Fruit fly (Drosophila melanogaster) whole organism, embryonic: Measurements from ENCODE around the gene Tyler.

Experiments
- Antp ChIP-seq: fragments of 200-800 bp; sonication (Bioruptor generic); optimal IDR thresholded peaks from 3 replicates; lab custom pipeline; 2016; ENCODE audit warnings: missing biosample characterization, missing genetic modification characterization
- Atf-2 ChIP-seq: fragments of 200-800 bp; sonication (Bioruptor generic); optimal IDR thresholded peaks from 2 replicates; lab custom pipeline; 2016; ENCODE audit warnings: missing biosample characterization, missing genetic modification characterization
- Awh ChIP-seq: fragments of 200-800 bp; sonication (Bioruptor generic); IDR thresholded peaks from 2 replicates; pipeline ENCODE4, ENCODE4 v1.3.6; 2022; ENCODE audit warnings: missing biosample characterization, missing genetic modification characterization
- BEAF-32 ChIP-seq: fragments of 200-800 bp; sonication (Bioruptor generic); optimal IDR thresholded peaks from 3 replicates; lab custom pipeline; 2017; ENCODE audit warnings: missing biosample characterization, missing genetic modification characterization, mild to moderate bottlenecking, moderate library complexity, missing genetic modification reagents
- CG10959 ChIP-seq: fragments of 200-800 bp; sonication (Bioruptor generic); IDR thresholded peaks from 2 replicates; pipeline ENCODE4 v1.3.6; 2022; ENCODE audit warnings: missing biosample characterization, missing genetic modification characterization
- CG10979 ChIP-seq: fragments of 200-800 bp; sonication (Bioruptor generic); optimal IDR thresholded peaks from 2 replicates; lab custom pipeline; 2018; ENCODE audit warnings: missing biosample characterization, mild to moderate bottlenecking, missing genetic modification characterization, moderate library complexity
- CG11247 ChIP-seq: fragments of 200-800 bp; sonication (Bioruptor generic); IDR thresholded peaks from 2 replicates; pipeline ENCODE4 v1.3.6; 2022; ENCODE audit warnings: missing biosample characterization, missing genetic modification characterization
- CG11398 ChIP-seq: fragments of 200-800 bp; sonication (Bioruptor generic); optimal IDR thresholded peaks from 2 replicates; lab custom pipeline; 2016; ENCODE audit warnings: missing biosample characterization, missing genetic modification characterization
- CG13287 ChIP-seq: fragments of 200-800 bp; sonication (Bioruptor generic); IDR thresholded peaks from 2 replicates; pipeline ENCODE4 v1.3.6; 2022; ENCODE audit warnings: missing biosample characterization, missing genetic modification characterization; ENCODE audit not compliant: partially characterized antibody
- CG13296 ChIP-seq: fragments of 200-800 bp; sonication (Bioruptor generic); optimal IDR thresholded peaks from 3 replicates; lab custom pipeline; 2018; ENCODE audit warnings: missing biosample characterization, mild to moderate bottlenecking, missing genetic modification characterization
- CG13624 ChIP-seq: fragments of 200-800 bp; sonication (Bioruptor generic); optimal IDR thresholded peaks from 2 replicates; lab custom pipeline; 2016; ENCODE audit warnings: missing biosample characterization, missing genetic modification characterization
- CG14860 ChIP-seq: fragments of 200-800 bp; sonication (Bioruptor generic); IDR thresholded peaks from 3 replicates; pipeline ENCODE4 v1.3.6; 2022; ENCODE audit warnings: missing biosample characterization, missing genetic modification characterization; ENCODE audit not compliant: partially characterized antibody
- CG15011 ChIP-seq: fragments of 200-800 bp; sonication (Bioruptor generic); optimal IDR thresholded peaks from 3 replicates; lab custom pipeline; 2018; ENCODE audit warnings: missing biosample characterization, mild to moderate bottlenecking, missing genetic modification characterization
- CG1832 ChIP-seq: fragments of 200-800 bp; sonication (Bioruptor generic); optimal IDR thresholded peaks from 2 replicates; lab custom pipeline; 2017; ENCODE audit warnings: missing biosample characterization, mild to moderate bottlenecking, missing genetic modification characterization, inconsistent platforms
- CG18476 ChIP-seq: fragments of 200-800 bp; sonication (Bioruptor generic); optimal IDR thresholded peaks from 2 replicates; lab custom pipeline; 2016; ENCODE audit warnings: missing biosample characterization, mild to moderate bottlenecking, missing genetic modification characterization
- CG2120 ChIP-seq: fragments of 200-800 bp; sonication (Bioruptor generic); optimal IDR thresholded peaks from 3 replicates; lab custom pipeline; 2016; ENCODE audit warnings: missing biosample characterization, missing genetic modification characterization
- CG2875 ChIP-seq: fragments of 200-800 bp; sonication (Bioruptor generic); optimal IDR thresholded peaks from 2 replicates; lab custom pipeline; 2017; ENCODE audit warnings: missing biosample characterization, mild to moderate bottlenecking, missing genetic modification characterization, missing genetic modification reagents
- CG30431 ChIP-seq: fragments of 200-800 bp; sonication (Bioruptor generic); optimal IDR thresholded peaks from 2 replicates; lab custom pipeline; 2017; ENCODE audit warnings: missing biosample characterization, missing genetic modification characterization
- CG31441 ChIP-seq: fragments of 200-800 bp; sonication (Bioruptor generic); IDR thresholded peaks from 2 replicates; pipeline ENCODE4 v1.3.6; 2022; ENCODE audit warnings: missing biosample characterization, missing genetic modification characterization
- CG43689 ChIP-seq: fragments of 200-800 bp; sonication (Bioruptor generic); IDR thresholded peaks from 2 replicates; pipeline ENCODE4 v1.3.6; 2022; ENCODE audit warnings: missing biosample characterization, missing genetic modification characterization
- CG5953 ChIP-seq: fragments of 200-800 bp; sonication (Bioruptor generic); IDR thresholded peaks from 2 replicates; pipeline ENCODE4 v1.3.6; 2022; ENCODE audit warnings: missing biosample characterization, missing genetic modification characterization
- CG6272 ChIP-seq: fragments of 200-800 bp; sonication (Bioruptor generic); IDR thresholded peaks from 2 replicates; pipeline ENCODE4 v1.3.6; 2022; ENCODE audit warnings: missing biosample characterization, missing genetic modification characterization
- CG6654 ChIP-seq: fragments of 200-800 bp; sonication (Bioruptor generic); optimal IDR thresholded peaks from 2 replicates; lab custom pipeline; 2017; ENCODE audit warnings: missing biosample characterization, mild to moderate bottlenecking, missing genetic modification characterization
- CG9215 ChIP-seq: fragments of 200-800 bp; sonication (Bioruptor generic); IDR thresholded peaks from 2 replicates; pipeline ENCODE4 v1.3.6; 2022; ENCODE audit warnings: missing biosample characterization, missing genetic modification characterization
- Dfd ChIP-seq, 2 experiments: fragments of >200 bp; optimal IDR thresholded peaks; 2 replicates each; lab custom pipeline; 2017; ENCODE audit warnings: missing biosample characterization in 2 of 2, missing genetic modification characterization in 2 of 2
- Fer2 ChIP-seq: fragments of 200-800 bp; sonication (Bioruptor generic); optimal IDR thresholded peaks from 2 replicates; lab custom pipeline; 2018; ENCODE audit warnings: missing biosample characterization, mild to moderate bottlenecking, missing genetic modification characterization, moderate library complexity
- H2.0 ChIP-seq: fragments of 200-800 bp; sonication (Bioruptor generic); IDR thresholded peaks from 2 replicates; pipeline ENCODE4 v1.3.6; 2022; ENCODE audit warnings: missing biosample characterization, missing genetic modification characterization
- Hr39 ChIP-seq: fragments of >200 bp; optimal IDR thresholded peaks from 2 replicates; lab custom pipeline; 2017
- Kr ChIP-seq: fragments of 200-800 bp; sonication (Bioruptor generic); optimal IDR thresholded peaks from 2 replicates; lab custom pipeline; 2017; ENCODE audit warnings: missing biosample characterization, mild to moderate bottlenecking, missing genetic modification characterization
- Meics ChIP-seq: fragments of 200-800 bp; sonication (Bioruptor generic); optimal IDR thresholded peaks from 2 replicates; lab custom pipeline; 2017; ENCODE audit warnings: missing biosample characterization, mild to moderate bottlenecking, missing genetic modification characterization
- NFAT ChIP-seq: fragments of 200-800 bp; sonication (Bioruptor generic); IDR thresholded peaks from 2 replicates; pipeline ENCODE4 v1.3.6; 2022; ENCODE audit warnings: missing biosample characterization, missing genetic modification characterization
- az2 ChIP-seq: fragments of 200-800 bp; sonication (Bioruptor generic); optimal IDR thresholded peaks from 3 replicates; lab custom pipeline; 2016; ENCODE audit warnings: missing biosample characterization, missing genetic modification characterization
- cad ChIP-seq: fragments of >200 bp; optimal IDR thresholded peaks from 2 replicates; lab custom pipeline; 2017; ENCODE audit warnings: missing biosample characterization, missing genetic modification characterization
- cas ChIP-seq: fragments of 200-800 bp; sonication (Bioruptor generic); IDR thresholded peaks from 2 replicates; pipeline ENCODE4 v1.3.6; 2022; ENCODE audit warnings: missing biosample characterization, missing genetic modification characterization
- dimm ChIP-seq: fragments of 200-800 bp; sonication (Bioruptor generic); IDR thresholded peaks from 2 replicates; pipeline ENCODE4 v1.3.6; 2022; ENCODE audit warnings: missing biosample characterization, missing genetic modification characterization
- disco-r ChIP-seq: fragments of 200-800 bp; sonication (Bioruptor generic); optimal IDR thresholded peaks from 2 replicates; lab custom pipeline; 2016; ENCODE audit warnings: missing biosample characterization, missing genetic modification characterization
- dmrt99B ChIP-seq: fragments of 200-800 bp; sonication (Bioruptor generic); optimal IDR thresholded peaks from 2 replicates; lab custom pipeline; 2018; ENCODE audit warnings: missing biosample characterization, mild to moderate bottlenecking, missing genetic modification characterization, moderate library complexity
- hb ChIP-seq: fragments of 200-800 bp; sonication (Bioruptor generic); IDR thresholded peaks from 3 replicates; pipeline ENCODE4 v1.3.6; 2022; ENCODE audit warnings: missing biosample characterization, missing genetic modification characterization; ENCODE audit not compliant: partially characterized antibody
- hkb ChIP-seq, 2 experiments: fragments of 200-800 bp in 1 of 2; fragments of >200 bp in 1 of 2; sonication (Bioruptor generic) in 1 of 2; IDR thresholded peaks in 1 of 2; optimal IDR thresholded peaks in 1 of 2; 2 replicates each; pipeline versions ENCODE4 v1.3.6 to Lab custom; 2017 to 2022; ENCODE audit warnings: missing biosample characterization in 1 of 2, missing genetic modification characterization in 1 of 2
- lmd ChIP-seq: fragments of 200-800 bp; sonication (Bioruptor generic); IDR thresholded peaks from 2 replicates; pipeline ENCODE4 v1.3.6; 2022; ENCODE audit warnings: missing biosample characterization, missing genetic modification characterization
- mld ChIP-seq: fragments of 200-800 bp; sonication (Bioruptor generic); IDR thresholded peaks from 3 replicates; pipeline ENCODE4 v1.3.6; 2022; ENCODE audit warnings: missing biosample characterization, missing genetic modification characterization; ENCODE audit not compliant: partially characterized antibody
- nom ChIP-seq: fragments of 200-800 bp; sonication (Bioruptor generic); optimal IDR thresholded peaks from 2 replicates; lab custom pipeline; 2017; ENCODE audit warnings: missing biosample characterization, missing genetic modification characterization, mild to moderate bottlenecking, moderate library complexity, missing genetic modification reagents
- pb ChIP-seq: fragments of 200-800 bp; sonication (Bioruptor generic); optimal IDR thresholded peaks from 3 replicates; lab custom pipeline; 2016; ENCODE audit warnings: missing biosample characterization, missing genetic modification characterization
- phol ChIP-seq: fragments of 200-800 bp; sonication (Bioruptor generic); optimal IDR thresholded peaks from 3 replicates; lab custom pipeline; 2018; ENCODE audit warnings: missing biosample characterization, mild to moderate bottlenecking, missing genetic modification characterization, moderate library complexity
- ro ChIP-seq: fragments of 200-800 bp; sonication (Bioruptor generic); IDR thresholded peaks from 2 replicates; pipeline ENCODE4 v1.3.6; 2022; ENCODE audit warnings: missing biosample characterization, missing genetic modification characterization
- sug ChIP-seq: fragments of 200-800 bp; optimal IDR thresholded peaks from 2 replicates; lab custom pipeline; 2019; ENCODE audit warnings: missing biosample characterization, mild to moderate bottlenecking, missing genetic modification characterization, moderate library complexity
- tap ChIP-seq: fragments of 200-800 bp; optimal IDR thresholded peaks from 3 replicates; lab custom pipeline; 2019; ENCODE audit warnings: missing biosample characterization, mild to moderate bottlenecking, missing genetic modification characterization, moderate library complexity
- toy ChIP-seq: fragments of 200-800 bp; sonication (Bioruptor generic); IDR thresholded peaks from 2 replicates; pipeline ENCODE4 v1.3.6; 2022; ENCODE audit warnings: missing biosample characterization, missing genetic modification characterization
- unc-4 ChIP-seq: fragments of 200-800 bp; sonication (Bioruptor generic); IDR thresholded peaks from 2 replicates; pipeline ENCODE4 v1.3.6; 2022; ENCODE audit warnings: missing biosample characterization, missing genetic modification characterization; ENCODE audit not compliant: partially characterized antibody
- wdn ChIP-seq: fragments of 200-800 bp; sonication (Bioruptor generic); IDR thresholded peaks from 2 replicates; pipeline ENCODE4 v1.3.6; 2022; ENCODE audit warnings: missing biosample characterization, missing genetic modification characterization

Gene Tyler

dm6 chrX:19663196-19663858 lies 52.0 kb downstream of the Tyler start (continued):
- TF ChIP-seq CG6654 (GFP tag; lab: Kevin White, UChicago) (no peak), CG13287 (GFP tag; lab: Robert Waterston, UW) (no peak), BEAF-32 (GFP tag; lab: Kevin White, UChicago) (no peak), disco-r (GFP tag; lab: Kevin White, UChicago) (no peak), CG43689 (GFP tag; lab: Robert Waterston, UW) (no peak), CG2120 (GFP tag; lab: Kevin White, UChicago) (peak; percentile 62), CG10959 (no peak), CG2875 (GFP tag; lab: Kevin White, UChicago) (no peak), CG13296 (GFP tag; lab: Kevin White, UChicago) (no peak), Dfd (GFP tag; optimal IDR thresholded peaks at IDR 0.05; lab: Kevin White, UChicago) (no peak), CG1832 (GFP tag; lab: Kevin White, UChicago) (no peak), CG11398 (no peak), Awh (0 out of 2 replicates have a peak, but pooled peaks have one; percentile 13), phol (peak; percentile 59), CG30431 (GFP tag; lab: Kevin White, UChicago) (peak; percentile 4), cas (GFP tag; lab: Robert Waterston, UW) (no peak), pb (GFP tag; lab: Kevin White, UChicago) (no peak), H2.0 (GFP tag; lab: Robert Waterston, UW) (no peak), ro (no peak), toy (no peak), hkb (optimal IDR thresholded peaks at IDR 0.05; lab: Kevin White, UChicago) (no peak), hkb (GFP tag; IDR thresholded peaks at IDR 0.05; lab: Robert Waterston, UW) (no peak), dmrt99B (peak; percentile 72), dimm (GFP tag; lab: Robert Waterston, UW) (no peak), wdn (GFP tag; lab: Robert Waterston, UW) (no peak), CG15011 (GFP tag; lab: Kevin White, UChicago) (peak; percentile 57), sug (tag; lab: Kevin White, UChicago) (no peak), CG9215 (GFP tag; lab: Robert Waterston, UW) (0 out of 2 replicates have a peak, but pooled peaks have one; percentile 6), hb (GFP tag; lab: Robert Waterston, UW) (no peak), CG6272 (GFP tag; lab: Robert Waterston, UW) (no peak), unc-4 (no peak), tap (no peak), mld (GFP tag; lab: Robert Waterston, UW) (no peak), lmd (GFP tag; lab: Robert Waterston, UW) (no peak), Kr (GFP tag; lab: Kevin White, UChicago) (no peak), Atf-2 (GFP tag; lab: Kevin White, UChicago) (no peak), Fer2 (tag; lab: Kevin White, UChicago) (no peak), CG5953 (GFP tag; lab: Robert Waterston, UW) (no peak), CG31441 (GFP tag; lab: Robert Waterston, UW) (no peak; the same call in 1 of the 2 replicates), az2 (peak; percentile 64), CG13624 (no peak), NFAT (GFP tag; lab: Robert Waterston, UW) (no peak), CG11247 (GFP tag; lab: Robert Waterston, UW) (no peak; the same call in 1 of the 2 replicates), Antp (GFP tag; lab: Kevin White, UChicago) (peak; percentile 22), Meics (GFP tag; lab: Kevin White, UChicago) (peak; percentile 75), Hr39 (no peak), CG18476 (peak; percentile 55), cad (GFP tag; lab: Kevin White, UChicago) (no peak), CG10979 (tag; lab: Kevin White, UChicago) (peak; percentile 64), CG14860 (GFP tag; lab: Robert Waterston, UW) (no peak), nom (no peak)
